Worm (Caenorhabditis elegans) whole organism, L1 larva: ENCODE results near the gene frpr-17.

Experiments used
- C16A3.4 ChIP-seq: fragments of 150-350 bp; optimal IDR thresholded peaks from 2 replicates; lab custom pipeline; 2014; ENCODE audit warnings: missing biosample characterization, missing genetic modification characterization
- C34B4.2 ChIP-seq: sonication (generic microtip); optimal IDR thresholded peaks from 2 replicates; lab custom pipeline; 2017; ENCODE audit warnings: mild to moderate bottlenecking, missing genetic modification characterization, missing compliant biosample characterization
- Y116A8C.19 ChIP-seq: sonication (generic microtip); optimal IDR thresholded peaks from 2 replicates; lab custom pipeline; 2016; ENCODE audit warnings: missing compliant biosample characterization, missing genetic modification characterization, borderline replicate concordance
- aha-1 ChIP-seq: fragments of 150-350 bp; optimal IDR thresholded peaks from 2 replicates; lab custom pipeline; 2014; ENCODE audit warnings: missing biosample characterization, missing genetic modification characterization
- aly-2 ChIP-seq: fragments of 150-350 bp; optimal IDR thresholded peaks from 2 replicates; lab custom pipeline; 2014; ENCODE audit warnings: missing biosample characterization, missing genetic modification characterization
- ama-1 ChIP-seq: fragments of 150-350 bp; optimal IDR thresholded peaks from 2 replicates; lab custom pipeline; 2014
- blmp-1 ChIP-seq: fragments of 150-350 bp; optimal IDR thresholded peaks from 2 replicates; lab custom pipeline; 2014; ENCODE audit warnings: missing biosample characterization, missing genetic modification characterization
- ceh-63 ChIP-seq: fragments of 200-800 bp; sonication (Bioruptor generic); optimal IDR thresholded peaks from 2 replicates; lab custom pipeline; 2018; ENCODE audit warnings: mild to moderate bottlenecking, missing genetic modification characterization, missing compliant biosample characterization
- ceh-90 ChIP-seq: sonication (generic microtip); optimal IDR thresholded peaks from 2 replicates; lab custom pipeline; 2016; ENCODE audit warnings: missing genetic modification characterization, missing compliant biosample characterization
- efl-1 ChIP-seq, 4 experiments: fragments of 150-350 bp; optimal IDR thresholded peaks in 3 of 4; peaks in 1 of 4; 1 replicate in 1 of 4; 2 replicates in 3 of 4; lab custom pipeline; 2014; ENCODE audit warnings: missing biosample characterization in 2 of 4, missing genetic modification characterization in 2 of 4, missing genetic modification reagents in 2 of 4
- elt-3 ChIP-seq, 6 experiments: fragments of 150-350 bp in 1 of 6; sonication (generic microtip); optimal IDR thresholded peaks; 2 replicates each; lab custom pipeline; 2017 to 2018; ENCODE audit warnings: missing biosample characterization in 6 of 6, missing genetic modification characterization in 6 of 6, inconsistent platforms in 1 of 6
- ets-5 ChIP-seq: fragments of 200-800 bp; sonication (Bioruptor generic); IDR thresholded peaks from 2 replicates; pipeline ENCODE4 v1.3.6; 2022; ENCODE audit warnings: missing genetic modification characterization, missing compliant biosample characterization
- fkh-8 ChIP-seq: sonication (generic microtip); optimal IDR thresholded peaks from 2 replicates; lab custom pipeline; 2016; ENCODE audit warnings: mild to moderate bottlenecking, missing genetic modification characterization, missing compliant biosample characterization
- fos-1 ChIP-seq: fragments of 150-350 bp; optimal IDR thresholded peaks from 2 replicates; lab custom pipeline; 2014; ENCODE audit warnings: missing biosample characterization, missing genetic modification characterization
- grh-1 ChIP-seq: fragments of 200-800 bp; sonication (Bioruptor generic); IDR thresholded peaks from 2 replicates; pipeline ENCODE4 v1.3.6; 2022; ENCODE audit warnings: missing genetic modification reagents, missing genetic modification characterization, missing compliant biosample characterization
- jun-1 ChIP-seq: fragments of 150-350 bp; optimal IDR thresholded peaks from 2 replicates; lab custom pipeline; 2014; ENCODE audit warnings: missing biosample characterization, missing genetic modification reagents, missing genetic modification characterization
- lin-13 ChIP-seq: fragments of 150-350 bp; optimal IDR thresholded peaks from 2 replicates; lab custom pipeline; 2014; ENCODE audit warnings: missing biosample characterization, missing genetic modification reagents, missing genetic modification characterization
- lin-15B ChIP-seq: fragments of 150-350 bp; sonication (generic microtip); optimal IDR thresholded peaks from 3 replicates; lab custom pipeline; 2014; ENCODE audit warnings: missing biosample characterization, missing genetic modification characterization
- lin-35 ChIP-seq, 2 experiments: fragments of 150-350 bp; optimal IDR thresholded peaks; 2 replicates each; lab custom pipeline; 2014; ENCODE audit warnings: missing biosample characterization in 2 of 2, missing genetic modification characterization in 2 of 2, missing genetic modification reagents in 2 of 2
- mdl-1 ChIP-seq, 2 experiments: fragments of 150-350 bp; optimal IDR thresholded peaks; 2 replicates each; lab custom pipeline; 2014 to 2017; ENCODE audit warnings: missing biosample characterization in 2 of 2, missing genetic modification characterization in 2 of 2, inconsistent platforms in 1 of 2
- mef-2 ChIP-seq: fragments of 150-350 bp; optimal IDR thresholded peaks from 2 replicates; lab custom pipeline; 2014; ENCODE audit warnings: missing biosample characterization, missing genetic modification characterization
- mep-1 ChIP-seq: fragments of 150-350 bp; optimal IDR thresholded peaks from 2 replicates; lab custom pipeline; 2014; ENCODE audit warnings: missing biosample characterization, missing genetic modification characterization
- nhr-11 ChIP-seq: fragments of 150-350 bp; optimal IDR thresholded peaks from 2 replicates; lab custom pipeline; 2014; ENCODE audit warnings: missing biosample characterization, missing genetic modification characterization
- nhr-12 ChIP-seq: sonication (generic microtip); optimal IDR thresholded peaks from 2 replicates; lab custom pipeline; 2017; ENCODE audit warnings: missing biosample characterization, missing genetic modification characterization
- nhr-237 ChIP-seq: fragments of 150-350 bp; optimal IDR thresholded peaks from 2 replicates; lab custom pipeline; 2014; ENCODE audit warnings: missing biosample characterization, missing genetic modification characterization
- nhr-28 ChIP-seq: fragments of 150-350 bp; optimal IDR thresholded peaks from 2 replicates; lab custom pipeline; 2014; ENCODE audit warnings: missing biosample characterization, missing genetic modification characterization
- nhr-47 ChIP-seq: sonication (generic microtip); optimal IDR thresholded peaks from 2 replicates; lab custom pipeline; 2016; ENCODE audit warnings: mild to moderate bottlenecking, missing genetic modification characterization, moderate library complexity, missing compliant biosample characterization
- nhr-76 ChIP-seq: sonication (generic microtip); optimal IDR thresholded peaks from 2 replicates; lab custom pipeline; 2017; ENCODE audit warnings: missing biosample characterization, missing genetic modification characterization
- nhr-90 ChIP-seq: sonication (generic microtip); optimal IDR thresholded peaks from 2 replicates; lab custom pipeline; 2016; ENCODE audit warnings: mild to moderate bottlenecking, missing genetic modification characterization, missing compliant biosample characterization; ENCODE audit not compliant: poor library complexity
- pax-3 ChIP-seq: fragments of 200-800 bp; sonication (Bioruptor generic); optimal IDR thresholded peaks from 2 replicates; lab custom pipeline; 2018; ENCODE audit warnings: mild to moderate bottlenecking, missing genetic modification characterization, moderate library complexity, missing compliant biosample characterization
- rnt-1 ChIP-seq: sonication (generic microtip); optimal IDR thresholded peaks from 2 replicates; lab custom pipeline; 2016; ENCODE audit warnings: mild to moderate bottlenecking, missing genetic modification characterization, moderate library complexity, missing compliant biosample characterization
- snpc-4 ChIP-seq: fragments of 150-350 bp; optimal IDR thresholded peaks from 2 replicates; lab custom pipeline; 2014; ENCODE audit warnings: missing biosample characterization, missing genetic modification characterization
- snu-23 ChIP-seq: sonication (generic microtip); optimal IDR thresholded peaks from 2 replicates; lab custom pipeline; 2016; ENCODE audit warnings: missing genetic modification characterization, missing compliant biosample characterization
- sptf-1 ChIP-seq: fragments of 150-350 bp; optimal IDR thresholded peaks from 2 replicates; lab custom pipeline; 2014; ENCODE audit warnings: missing biosample characterization, missing genetic modification characterization
- sup-37 ChIP-seq: fragments of 200-800 bp; sonication (Bioruptor generic); optimal IDR thresholded peaks from 2 replicates; lab custom pipeline; 2018; ENCODE audit warnings: mild to moderate bottlenecking, missing genetic modification characterization, missing compliant biosample characterization
- tbx-2 ChIP-seq: sonication (generic microtip); optimal IDR thresholded peaks from 2 replicates; lab custom pipeline; 2016; ENCODE audit warnings: missing genetic modification characterization, missing compliant biosample characterization
- unc-130 ChIP-seq: fragments of 150-350 bp; optimal IDR thresholded peaks from 2 replicates; lab custom pipeline; 2017; ENCODE audit warnings: missing biosample characterization, missing genetic modification characterization, inconsistent platforms
- unc-62 ChIP-seq: fragments of 150-350 bp; optimal IDR thresholded peaks from 2 replicates; lab custom pipeline; 2014; ENCODE audit warnings: missing biosample characterization, missing genetic modification reagents, missing genetic modification characterization
- unc-86 ChIP-seq: sonication (generic microtip); optimal IDR thresholded peaks from 2 replicates; lab custom pipeline; 2016; ENCODE audit warnings: missing genetic modification characterization, missing compliant biosample characterization

frpr-17 gene

DNA sequence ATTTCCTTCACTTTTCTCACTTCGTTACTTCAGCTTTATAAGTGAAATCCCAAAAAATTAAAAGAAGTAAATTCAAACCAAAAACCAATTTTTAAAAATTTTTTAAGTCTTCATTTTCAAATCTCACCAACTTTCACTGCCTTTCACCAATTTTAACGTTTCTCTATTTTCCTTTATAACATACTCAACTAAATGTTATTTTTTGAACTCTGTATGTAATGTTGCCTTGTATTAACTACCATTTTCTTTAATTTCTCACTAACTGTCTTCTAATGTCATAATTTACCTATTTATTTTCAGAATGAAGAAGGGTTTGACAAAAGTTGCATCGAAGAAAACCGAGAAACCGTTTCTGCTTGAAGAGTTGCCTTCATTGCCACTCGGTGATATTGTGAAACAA is 38.8 kb downstream of the frpr-17 start, which contains the start of gene F23D12.4:
TSS of gene F23D12.4 (plus strand) at position 301 of the 400 bp plus-strand sequence.
- no peak for TF ChIP-seq jun-1
- TF ChIP-seq C34B4.2: no peak

DNA sequence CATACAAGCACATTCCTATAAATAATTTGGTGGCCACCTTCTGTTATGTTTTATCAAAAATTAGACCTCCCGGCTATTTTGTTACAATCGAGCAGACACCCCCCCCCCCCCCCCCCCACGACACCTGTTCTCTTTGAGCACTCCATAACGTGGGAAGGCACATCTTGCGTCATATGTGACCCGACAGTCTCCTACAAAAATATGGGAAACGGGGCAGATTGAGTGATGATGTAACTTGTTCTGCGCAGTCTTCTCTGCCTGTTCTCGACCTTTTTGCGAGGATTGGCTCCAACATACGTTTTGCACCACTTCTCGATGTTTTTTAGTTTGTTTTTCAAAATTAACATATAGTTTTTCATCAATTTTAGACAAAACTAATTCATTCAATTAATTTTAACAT is 41.6 kb downstream of the frpr-17 start:
- TF ChIP-seq unc-130 (tag; lab: Kevin White, UChicago): no peak
- TF ChIP-seq ama-1 (lab: Kevin White, UChicago): no peak
- TF ChIP-seq pax-3 (tag; lab: Kevin White, UChicago): no peak
- TF ChIP-seq fos-1: no peak
- TF ChIP-seq ceh-90 (tag; lab: Kevin White, UChicago): no peak
- TF ChIP-seq nhr-11 (tag; lab: Kevin White, UChicago): no peak
- TF ChIP-seq ceh-63 (GFP tag; lab: Kevin White, UChicago): no peak
- no peak for TF ChIP-seq lin-13
- no peak for TF ChIP-seq mdl-1 (tag; optimal IDR thresholded peaks at IDR 0.05; lab: Kevin White, UChicago)

DNA sequence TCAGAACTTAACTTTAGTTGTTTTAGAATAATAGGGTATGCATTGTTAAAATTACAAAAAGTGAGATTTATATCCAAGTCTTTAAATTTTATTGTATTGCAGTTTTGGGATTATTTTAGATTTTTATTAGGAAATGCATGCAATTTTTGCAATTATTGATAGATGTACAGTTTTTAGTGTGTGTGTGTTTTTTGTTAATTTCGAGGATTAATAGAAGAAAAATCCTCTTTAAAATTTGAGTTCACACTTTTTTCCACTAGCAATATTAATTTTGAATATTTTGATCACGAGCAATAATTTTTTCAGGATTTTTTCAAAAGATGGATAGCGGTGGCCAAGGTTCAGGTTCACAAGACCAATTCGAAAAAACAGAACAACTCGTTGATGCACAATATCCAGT is 42.0 kb downstream of the frpr-17 start, which contains the start of gene jmjd-3.2:
TSS of gene jmjd-3.2 (plus strand) at position 301 of the 400 bp plus-strand sequence.
- TF ChIP-seq C16A3.4 (tag; lab: Kevin White, UChicago): no peak
- TF ChIP-seq nhr-237 (tag; lab: Kevin White, UChicago): no peak
- no peak for TF ChIP-seq C34B4.2
- TF ChIP-seq lin-13: no peak
- TF ChIP-seq aha-1: no peak
- TF ChIP-seq lin-15B: no peak
- no peak for TF ChIP-seq mef-2
- no peak for TF ChIP-seq nhr-90 (tag; lab: Kevin White, UChicago)
- TF ChIP-seq grh-1 (GFP tag; lab: Robert Waterston, UW): no peak
- no peak for TF ChIP-seq nhr-47
- TF ChIP-seq nhr-28 (tag; lab: Kevin White, UChicago): no peak
- TF ChIP-seq Y116A8C.19 (tag; lab: Kevin White, UChicago): no peak
- TF ChIP-seq aly-2 (tag; lab: Kevin White, UChicago): no peak
- no peak for TF ChIP-seq nhr-76 (tag; lab: Kevin White, UChicago)
- no peak for TF ChIP-seq ceh-90 (tag; lab: Kevin White, UChicago)
- no peak for TF ChIP-seq ets-5
- TF ChIP-seq elt-3 (tag; optimal IDR thresholded peaks at IDR 0.05; lab: Kevin White, UChicago): no peak
- no peak for TF ChIP-seq pax-3 (tag; lab: Kevin White, UChicago)
- no peak for TF ChIP-seq efl-1 (optimal IDR thresholded peaks at IDR 0.05; lab: Kevin White, UChicago)
- TF ChIP-seq efl-1 (GFP tag; optimal IDR thresholded peaks at IDR 0.05 in 1 of 2; lab: Kevin White, UChicago): no peak
- TF ChIP-seq, all 84 proteins: peak for 0

DNA sequence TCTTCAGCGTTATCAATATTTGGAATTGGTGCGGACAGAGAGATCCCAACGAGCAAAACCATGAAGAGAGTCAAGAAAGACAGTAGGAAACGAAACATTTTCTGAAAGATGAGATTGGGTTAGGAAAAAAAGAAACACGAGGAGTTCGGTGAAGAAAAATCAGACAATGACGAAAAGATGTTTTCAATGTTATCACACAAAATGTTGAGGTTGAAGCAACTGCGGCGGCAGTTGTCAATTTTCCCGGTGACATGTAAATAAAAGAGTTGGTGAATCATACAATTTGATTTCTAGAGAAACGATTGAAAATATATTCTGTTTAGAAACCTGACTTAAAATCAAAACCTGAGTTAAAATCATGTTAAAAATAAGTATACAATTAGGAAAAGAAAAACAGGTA is 47.8 kb downstream of the frpr-17 start, which contains the start of gene F23D12.7:
TSS of gene F23D12.7 (minus strand) at position 101 of the 400 bp plus-strand sequence.
- peak; percentile 43 for TF ChIP-seq rnt-1 (tag; lab: Kevin White, UChicago)
- no peak for TF ChIP-seq sptf-1

DNA sequence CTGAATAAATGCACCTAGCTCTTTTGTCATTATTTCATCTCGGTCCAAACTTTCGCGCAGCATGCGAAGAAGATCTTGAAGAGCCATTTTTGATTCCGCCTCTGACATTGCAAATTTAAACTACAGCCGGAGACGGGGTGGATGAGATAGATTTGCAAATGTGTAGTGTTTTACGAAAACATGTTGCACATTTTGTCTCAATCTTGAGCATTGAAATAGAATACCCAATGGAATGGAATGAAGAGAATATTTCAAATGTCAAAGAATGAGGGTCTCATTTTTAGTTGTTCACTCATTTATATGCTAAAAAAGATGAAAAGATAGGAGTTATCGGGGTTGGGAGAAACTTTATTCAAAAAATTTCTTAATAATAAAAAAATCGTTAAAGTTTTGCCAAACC is 49.5 kb downstream of the frpr-17 start, which contains the start of gene Y66C5A.1:
TSS of gene Y66C5A.1 (minus strand) at position 101 of the 400 bp plus-strand sequence.
- no peak for TF ChIP-seq nhr-11 (tag; lab: Kevin White, UChicago)
- TF ChIP-seq lin-35 (GFP tag; optimal IDR thresholded peaks at IDR 0.05; lab: Kevin White, UChicago): no peak
- no peak for TF ChIP-seq ets-5
- no peak for TF ChIP-seq sptf-1
- TF ChIP-seq tbx-2: no peak
- no peak for TF ChIP-seq snu-23 (GFP tag; lab: Kevin White, UChicago)
- TF ChIP-seq blmp-1 (tag; lab: Kevin White, UChicago): no peak
- TF ChIP-seq nhr-12: no peak
- TF ChIP-seq unc-86 (tag; lab: Kevin White, UChicago): no peak
- TF ChIP-seq aly-2 (tag; lab: Kevin White, UChicago): no peak
- TF ChIP-seq grh-1 (GFP tag; lab: Robert Waterston, UW): no peak
- TF ChIP-seq unc-62: no peak
- no peak for TF ChIP-seq sup-37 (GFP tag; lab: Kevin White, UChicago)
- no peak for TF ChIP-seq fkh-8 (tag; lab: Kevin White, UChicago)
- TF ChIP-seq C16A3.4 (tag; lab: Kevin White, UChicago): no peak
- TF ChIP-seq mep-1: no peak
- no peak for TF ChIP-seq mef-2
- TF ChIP-seq snpc-4: no peak
- TF ChIP-seq, all 84 proteins: peak for 0
